Worm (Caenorhabditis elegans): ENCODE measurements around the gene F53B1.9.

DNA sequence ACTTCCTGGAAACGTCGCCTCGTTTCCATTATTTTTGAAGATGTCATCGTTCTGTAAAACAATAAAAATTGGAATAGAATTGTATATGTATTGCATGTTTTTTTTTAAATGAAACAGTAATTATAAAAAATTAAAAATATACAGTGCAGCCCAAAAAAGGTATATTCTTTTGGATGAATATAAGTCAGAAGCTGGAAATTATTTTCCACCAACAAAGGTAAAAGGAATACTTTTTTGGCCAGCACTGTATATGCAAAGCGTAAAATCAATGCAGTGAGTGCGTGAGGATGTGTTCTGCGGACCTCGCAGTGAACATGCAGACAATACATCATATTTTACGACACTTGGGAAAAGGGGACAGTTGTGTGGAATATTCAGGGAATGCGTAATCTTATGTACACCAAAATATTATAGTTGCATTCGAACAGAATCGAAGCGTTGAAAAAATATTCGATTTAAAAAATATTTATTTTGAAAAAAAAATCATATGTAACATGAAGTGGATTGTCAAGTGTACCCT, 44.8 kb upstream of the F53B1.9 start, which contains the start of gene F48B9.8:
- TF ChIP-seq nhr-11 (tag; optimal IDR thresholded peaks at IDR 0.05) = no peak
- TF ChIP-seq odd-2 (tag; optimal IDR thresholded peaks at IDR 0.05) = no peak
- no peak for TF ChIP-seq pqm-1 (tag; optimal IDR thresholded peaks at IDR 0.05)
- no peak for TF ChIP-seq ceh-34 (tag; optimal IDR thresholded peaks at IDR 0.05)
- no peak for TF ChIP-seq ceh-9 (tag; optimal IDR thresholded peaks at IDR 0.05)
- TF ChIP-seq ttx-3 (tag; optimal IDR thresholded peaks at IDR 0.05) = no peak
